Worm (Caenorhabditis elegans) whole organism, L3 larva: Measurements from ENCODE around the gene F13E9.9.

Experiments
- R02D3.7 ChIP-seq: fragments of 150-350 bp; optimal IDR thresholded peaks from 2 replicates; lab custom pipeline; 2014; ENCODE audit warnings: missing biosample characterization, missing genetic modification characterization
- ZK546.5 ChIP-seq: sonication (generic microtip); optimal IDR thresholded peaks from 2 replicates; lab custom pipeline; 2017; ENCODE audit warnings: missing biosample characterization, missing genetic modification characterization
- ama-1 ChIP-seq: fragments of 150-350 bp; optimal IDR thresholded peaks from 2 replicates; lab custom pipeline; 2018
- ceh-16 ChIP-seq: sonication (generic microtip); optimal IDR thresholded peaks from 2 replicates; lab custom pipeline; 2017; ENCODE audit warnings: missing biosample characterization, missing genetic modification characterization
- ceh-82 ChIP-seq: fragments of 150-350 bp; optimal IDR thresholded peaks from 2 replicates; lab custom pipeline; 2014; ENCODE audit warnings: missing biosample characterization, missing genetic modification characterization
- daf-12 ChIP-seq: fragments of 150-350 bp; optimal IDR thresholded peaks from 2 replicates; lab custom pipeline; 2014; ENCODE audit warnings: missing biosample characterization, missing genetic modification reagents, missing genetic modification characterization
- egl-27 ChIP-seq: sonication (generic microtip); optimal IDR thresholded peaks from 4 replicates; lab custom pipeline; 2017; ENCODE audit warnings: missing biosample characterization, missing genetic modification reagents, missing genetic modification characterization
- elt-2 ChIP-seq: sonication (generic microtip); optimal IDR thresholded peaks from 2 replicates; lab custom pipeline; 2016; ENCODE audit warnings: missing genetic modification reagents, mild to moderate bottlenecking, missing genetic modification characterization, missing compliant biosample characterization
- elt-3 ChIP-seq, 3 experiments: fragments of 150-350 bp in 1 of 3; sonication (generic microtip) in 2 of 3; optimal IDR thresholded peaks; 2 replicates in 2 of 3; 4 replicates in 1 of 3; lab custom pipeline; 2014 to 2017; ENCODE audit warnings: missing biosample characterization in 3 of 3, missing genetic modification characterization in 3 of 3
- eor-1 ChIP-seq, 2 experiments: fragments of 150-350 bp; optimal IDR thresholded peaks; 2 replicates each; lab custom pipeline; 2014 to 2018; ENCODE audit warnings: missing biosample characterization in 2 of 2, missing genetic modification characterization in 2 of 2
- fkh-10 ChIP-seq: sonication (generic microtip); optimal IDR thresholded peaks from 2 replicates; lab custom pipeline; 2017; ENCODE audit warnings: missing biosample characterization, missing genetic modification reagents, missing genetic modification characterization
- fos-1 ChIP-seq: fragments of 150-350 bp; optimal IDR thresholded peaks from 2 replicates; lab custom pipeline; 2014; ENCODE audit warnings: missing biosample characterization, missing genetic modification characterization
- hmg-11 ChIP-seq: sonication (generic microtip); optimal IDR thresholded peaks from 2 replicates; lab custom pipeline; 2016; ENCODE audit warnings: missing genetic modification characterization, missing compliant biosample characterization
- jun-1 ChIP-seq: fragments of 150-350 bp; optimal IDR thresholded peaks from 2 replicates; lab custom pipeline; 2014; ENCODE audit warnings: missing biosample characterization, missing genetic modification reagents, missing genetic modification characterization
- lin-15B ChIP-seq: fragments of 150-350 bp; optimal IDR thresholded peaks from 2 replicates; lab custom pipeline; 2014; ENCODE audit warnings: missing biosample characterization, missing genetic modification characterization
- lin-39 ChIP-seq: fragments of 150-350 bp; optimal IDR thresholded peaks from 2 replicates; lab custom pipeline; 2018; ENCODE audit warnings: missing biosample characterization, missing genetic modification reagents, missing genetic modification characterization
- lsy-12 ChIP-seq: sonication (generic microtip); optimal IDR thresholded peaks from 2 replicates; lab custom pipeline; 2016; ENCODE audit warnings: mild to moderate bottlenecking, missing genetic modification characterization, missing compliant biosample characterization
- nfya-1 ChIP-seq: sonication (generic microtip); optimal IDR thresholded peaks from 2 replicates; lab custom pipeline; 2017; ENCODE audit warnings: missing genetic modification characterization, mild to moderate bottlenecking, missing compliant biosample characterization, antibody characterized with exemption, moderate library complexity; ENCODE audit not compliant: insufficient read depth
- nhr-11 ChIP-seq: fragments of 150-350 bp; optimal IDR thresholded peaks from 2 replicates; lab custom pipeline; 2014; ENCODE audit warnings: missing biosample characterization, missing genetic modification characterization
- nhr-12 ChIP-seq: fragments of 150-350 bp; optimal IDR thresholded peaks from 2 replicates; lab custom pipeline; 2014; ENCODE audit warnings: missing biosample characterization, missing genetic modification characterization
- nhr-23 ChIP-seq: fragments of 150-350 bp; optimal IDR thresholded peaks from 2 replicates; lab custom pipeline; 2014; ENCODE audit warnings: missing biosample characterization, missing genetic modification reagents, missing genetic modification characterization
- nhr-25 ChIP-seq: sonication (generic microtip); optimal IDR thresholded peaks from 2 replicates; lab custom pipeline; 2017; ENCODE audit warnings: missing biosample characterization, missing genetic modification characterization
- nhr-28 ChIP-seq: fragments of 150-350 bp; optimal IDR thresholded peaks from 2 replicates; lab custom pipeline; 2014; ENCODE audit warnings: missing biosample characterization, missing genetic modification characterization
- nhr-67 ChIP-seq: fragments of 150-350 bp; optimal IDR thresholded peaks from 2 replicates; lab custom pipeline; 2014; ENCODE audit warnings: missing biosample characterization, missing genetic modification characterization
- nhr-76 ChIP-seq: fragments of 150-350 bp; sonication (generic microtip); optimal IDR thresholded peaks from 5 replicates; lab custom pipeline; 2014; ENCODE audit warnings: missing biosample characterization, missing genetic modification characterization
- pha-4 ChIP-seq: fragments of 150-350 bp; optimal IDR thresholded peaks from 2 replicates; lab custom pipeline; 2014; ENCODE audit warnings: missing biosample characterization, missing genetic modification reagents, missing genetic modification characterization
- pqm-1 ChIP-seq: fragments of 150-350 bp; optimal IDR thresholded peaks from 2 replicates; lab custom pipeline; 2017; ENCODE audit warnings: missing biosample characterization, missing genetic modification characterization, inconsistent platforms
- sea-2 ChIP-seq: fragments of 150-350 bp; sonication (generic microtip); optimal IDR thresholded peaks from 4 replicates; lab custom pipeline; 2014; ENCODE audit warnings: missing biosample characterization, missing genetic modification reagents, missing genetic modification characterization
- skn-1 ChIP-seq: fragments of 150-350 bp; optimal IDR thresholded peaks from 2 replicates; lab custom pipeline; 2014; ENCODE audit warnings: missing biosample characterization, missing genetic modification characterization
- unc-39 ChIP-seq: sonication (generic microtip); optimal IDR thresholded peaks from 4 replicates; lab custom pipeline; 2017; ENCODE audit warnings: missing biosample characterization, missing genetic modification characterization
- unc-62 ChIP-seq: fragments of 150-350 bp; sonication (generic microtip); optimal IDR thresholded peaks from 4 replicates; lab custom pipeline; 2014; ENCODE audit warnings: missing biosample characterization, missing genetic modification reagents, missing genetic modification characterization
- zag-1 ChIP-seq: fragments of 150-350 bp; optimal IDR thresholded peaks from 2 replicates; lab custom pipeline; 2014; ENCODE audit warnings: missing biosample characterization, missing genetic modification characterization
- ztf-11 ChIP-seq: fragments of 150-350 bp; optimal IDR thresholded peaks from 2 replicates; lab custom pipeline; 2014; ENCODE audit warnings: missing biosample characterization, missing genetic modification characterization

Gene F13E9.9

ce11 chrIV:10898160-10898559 is 831 bp downstream of the F13E9.9 start:
- TF ChIP-seq nhr-25 (tag; lab: Kevin White, UChicago) (no peak), nhr-28 (tag; lab: Kevin White, UChicago) (no peak), fos-1 (no peak), sea-2 (no peak), pha-4 (no peak), nhr-23 (tag; lab: Kevin White, UChicago) (no peak), ama-1 (lab: Kevin White, UChicago) (no peak), fkh-10 (GFP tag; lab: Kevin White, UChicago) (no peak), skn-1 (tag; lab: Kevin White, UChicago) (no peak), nhr-76 (no peak), unc-62 (GFP tag; lab: Kevin White, UChicago) (no peak), elt-2 (tag; lab: Kevin White, UChicago) (no peak), lin-39 (tag; lab: Kevin White, UChicago) (no peak), jun-1 (tag; lab: Kevin White, UChicago) (no peak), elt-3 (tag; optimal IDR thresholded peaks at IDR 0.05; lab: Kevin White, UChicago) (no peak), lin-15B (tag; lab: Kevin White, UChicago) (no peak), hmg-11 (tag; lab: Kevin White, UChicago) (no peak), nfya-1 (tag; lab: Kevin White, UChicago) (no peak), nhr-67 (tag; lab: Kevin White, UChicago) (no peak)

- TF ChIP-seq ztf-11 (tag; lab: Kevin White, UChicago): no peak
- no peak for TF ChIP-seq ceh-82
- TF ChIP-seq unc-39 (tag; lab: Kevin White, UChicago): no peak
- TF ChIP-seq nhr-11 (tag; lab: Kevin White, UChicago): no peak
- TF ChIP-seq R02D3.7 (tag; lab: Kevin White, UChicago): no peak
Measured at ce11 chrIV:10896512-10896911, 2.5 kb downstream of the F13E9.9 start, which contains the start of gene srlf-13. TSS of gene srlf-13 (minus strand) at chrIV:10896612.

ce11 chrIV:10894255-10894654 is 4.7 kb downstream of the F13E9.9 start, which contains the start of gene srlf-14:
TSS of gene srlf-14 (minus strand) at chrIV:10894355.
- no peak for TF ChIP-seq jun-1 (tag; lab: Kevin White, UChicago)
- no peak for TF ChIP-seq egl-27
- TF ChIP-seq zag-1 (tag; lab: Kevin White, UChicago): no peak
- TF ChIP-seq nhr-76: no peak
- TF ChIP-seq nhr-67 (tag; lab: Kevin White, UChicago): no peak
- TF ChIP-seq nhr-25 (tag; lab: Kevin White, UChicago): no peak
- no peak for TF ChIP-seq ceh-16 (tag; lab: Kevin White, UChicago)
- TF ChIP-seq pha-4: no peak
- TF ChIP-seq fkh-10 (GFP tag; lab: Kevin White, UChicago): no peak
- TF ChIP-seq daf-12 (tag; lab: Kevin White, UChicago): no peak
- TF ChIP-seq pqm-1 (tag; lab: Kevin White, UChicago): no peak
- TF ChIP-seq nhr-12 (tag; lab: Kevin White, UChicago): no peak
- TF ChIP-seq nfya-1 (tag; lab: Kevin White, UChicago): no peak

ce11 chrIV:10891993-10892392 is 7.0 kb downstream of the F13E9.9 start, which contains the start of gene srlf-12:
TSS of gene srlf-12 (minus strand) at chrIV:10892093.
- TF ChIP-seq unc-39 (tag; lab: Kevin White, UChicago): no peak
- no peak for TF ChIP-seq lin-15B (tag; lab: Kevin White, UChicago)
- TF ChIP-seq nhr-67 (tag; lab: Kevin White, UChicago): no peak
- TF ChIP-seq sea-2: no peak
- TF ChIP-seq nhr-12 (tag; lab: Kevin White, UChicago): no peak
- no peak for TF ChIP-seq ZK546.5 (tag; lab: Kevin White, UChicago)
- TF ChIP-seq lsy-12 (tag; lab: Kevin White, UChicago): no peak
- no peak for TF ChIP-seq lin-39 (tag; lab: Kevin White, UChicago)
- no peak for TF ChIP-seq ama-1 (lab: Kevin White, UChicago)
- TF ChIP-seq eor-1 (tag; optimal IDR thresholded peaks at IDR 0.05; lab: Kevin White, UChicago): no peak
- TF ChIP-seq ceh-16 (tag; lab: Kevin White, UChicago): no peak
- TF ChIP-seq, all 47 proteins: peak for 0
